Worm (Caenorhabditis elegans): ENCODE data around the gene sox-2.

DNA sequence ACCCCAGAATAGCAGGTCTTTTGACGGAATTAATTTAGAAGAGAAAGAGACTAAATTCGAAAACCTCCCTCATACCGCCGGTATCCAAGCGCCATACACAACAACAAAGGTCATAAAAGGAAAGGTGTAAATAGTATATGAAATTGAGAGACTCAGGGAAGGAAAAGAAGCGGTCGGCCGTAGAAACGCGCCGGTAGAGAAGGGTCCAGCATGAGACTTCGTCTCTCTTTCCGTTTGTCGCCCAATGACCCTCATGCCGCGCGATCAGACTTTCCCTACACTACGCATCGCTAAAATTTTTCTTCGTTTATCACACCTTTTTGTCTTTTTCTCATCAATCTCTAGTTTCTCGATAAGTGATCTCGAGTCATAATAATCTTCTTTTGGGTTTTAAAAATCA is 33.1 kb downstream of the sox-2 start:
- no peak for TF ChIP-seq him-1 (tag; optimal IDR thresholded peaks at IDR 0.05)
- no peak for TF ChIP-seq W03F9.2 (tag; optimal IDR thresholded peaks at IDR 0.05)
- no peak for TF ChIP-seq dao-5 (tag; optimal IDR thresholded peaks at IDR 0.05)
